Worm (Caenorhabditis elegans): Measurements from ENCODE around the gene chca-1.

- TF ChIP-seq ces-1 (GFP tag; optimal IDR thresholded peaks at IDR 0.05) (no peak), snpc-4 (tag; optimal IDR thresholded peaks at IDR 0.05) (no peak), nhr-28 (tag; optimal IDR thresholded peaks at IDR 0.05) (no peak)
Observed at ce11 chrIV:9697869-9698268, 46.7 kb downstream of the chca-1 start.
